Fruit fly (Drosophila melanogaster) whole organism, embryonic: Measurements from ENCODE around the gene CG12974.

Experiments used
- Bdp1 ChIP-seq: fragments of 200-800 bp; sonication (Bioruptor generic); optimal IDR thresholded peaks from 3 replicates; lab custom pipeline; 2016; ENCODE audit warnings: missing biosample characterization, missing genetic modification characterization
- CG10147 ChIP-seq: fragments of 200-800 bp; sonication (Bioruptor generic); optimal IDR thresholded peaks from 2 replicates; lab custom pipeline; 2019; ENCODE audit warnings: missing biosample characterization, mild to moderate bottlenecking, missing genetic modification characterization, moderate library complexity
- CG10274 ChIP-seq: fragments of 200-800 bp; sonication (Bioruptor generic); optimal IDR thresholded peaks from 3 replicates; lab custom pipeline; 2017; ENCODE audit warnings: missing biosample characterization, mild to moderate bottlenecking, missing genetic modification characterization
- CG12219 ChIP-seq: fragments of 200-800 bp; sonication (Bioruptor generic); optimal IDR thresholded peaks from 3 replicates; lab custom pipeline; 2018; ENCODE audit warnings: missing biosample characterization, mild to moderate bottlenecking, missing genetic modification characterization
- CG12391 ChIP-seq: fragments of 200-800 bp; sonication (Bioruptor generic); optimal IDR thresholded peaks from 3 replicates; lab custom pipeline; 2018; ENCODE audit warnings: missing biosample characterization, mild to moderate bottlenecking, missing genetic modification characterization, moderate library complexity
- CG13123 ChIP-seq: fragments of 200-800 bp; sonication (Bioruptor generic); optimal IDR thresholded peaks from 2 replicates; lab custom pipeline; 2016; ENCODE audit warnings: missing biosample characterization, missing genetic modification characterization
- CG13894 ChIP-seq: fragments of 200-800 bp; sonication (Bioruptor generic); optimal IDR thresholded peaks from 3 replicates; lab custom pipeline; 2018; ENCODE audit warnings: missing biosample characterization, mild to moderate bottlenecking, missing genetic modification characterization, moderate library complexity
- CG1529 ChIP-seq: fragments of 200-800 bp; sonication (Bioruptor generic); optimal IDR thresholded peaks from 3 replicates; lab custom pipeline; 2018; ENCODE audit warnings: missing biosample characterization, missing genetic modification characterization
- CG18262 ChIP-seq: fragments of 200-800 bp; optimal IDR thresholded peaks from 3 replicates; lab custom pipeline; 2019; ENCODE audit warnings: missing biosample characterization, mild to moderate bottlenecking, missing genetic modification characterization, moderate library complexity
- CG33213 ChIP-seq: fragments of 200-800 bp; sonication (Bioruptor generic); optimal IDR thresholded peaks from 3 replicates; lab custom pipeline; 2016; ENCODE audit warnings: missing biosample characterization, missing genetic modification characterization
- CG6791 ChIP-seq: fragments of 200-800 bp; sonication (Bioruptor generic); IDR thresholded peaks from 3 replicates; pipeline ENCODE4 v1.3.6; 2022; ENCODE audit warnings: missing biosample characterization, missing genetic modification characterization; ENCODE audit not compliant: partially characterized antibody
- CG8290 ChIP-seq, 3 experiments: fragments of 200-800 bp; sonication (Bioruptor generic); optimal IDR thresholded peaks; 2 replicates each; lab custom pipeline; 2016 to 2019; ENCODE audit warnings: missing biosample characterization in 3 of 3, missing genetic modification characterization in 3 of 3, mild to moderate bottlenecking in 2 of 3, moderate library complexity in 1 of 3
- CG9876 ChIP-seq: fragments of 200-800 bp; sonication (Bioruptor generic); optimal IDR thresholded peaks from 2 replicates; lab custom pipeline; 2016; ENCODE audit warnings: missing biosample characterization, missing genetic modification characterization
- CG9932 ChIP-seq: fragments of 200-800 bp; sonication (Bioruptor generic); IDR thresholded peaks from 2 replicates; pipeline ENCODE4 v1.3.6; 2022; ENCODE audit warnings: missing biosample characterization, missing genetic modification characterization
- Dad ChIP-seq: fragments of 200-800 bp; sonication (Bioruptor generic); optimal IDR thresholded peaks from 3 replicates; lab custom pipeline; 2016; ENCODE audit warnings: missing biosample characterization, missing genetic modification characterization
- ERR ChIP-seq: fragments of 200-800 bp; sonication (Bioruptor generic); optimal IDR thresholded peaks from 2 replicates; lab custom pipeline; 2016; ENCODE audit warnings: missing biosample characterization, missing genetic modification characterization
- Elba2 ChIP-seq: fragments of 200-800 bp; sonication (Bioruptor generic); optimal IDR thresholded peaks from 3 replicates; lab custom pipeline; 2016; ENCODE audit warnings: missing biosample characterization, missing genetic modification characterization
- Gsc ChIP-seq: fragments of 200-800 bp; sonication (Bioruptor generic); IDR thresholded peaks from 2 replicates; pipeline ENCODE4 v1.3.6; 2022; ENCODE audit warnings: missing biosample characterization, missing genetic modification characterization
- HmgZ ChIP-seq: fragments of 200-800 bp; sonication (Bioruptor generic); optimal IDR thresholded peaks from 2 replicates; lab custom pipeline; 2018; ENCODE audit warnings: missing biosample characterization, mild to moderate bottlenecking, missing genetic modification characterization
- Hr3 ChIP-seq: fragments of 200-800 bp; sonication (Bioruptor generic); optimal IDR thresholded peaks from 3 replicates; lab custom pipeline; 2016; ENCODE audit warnings: missing biosample characterization, missing genetic modification characterization
- Hsf ChIP-seq: fragments of 200-800 bp; sonication (Bioruptor generic); optimal IDR thresholded peaks from 3 replicates; lab custom pipeline; 2016; ENCODE audit warnings: missing biosample characterization, missing genetic modification characterization
- Kr ChIP-seq: fragments of 200-800 bp; sonication (Bioruptor generic); optimal IDR thresholded peaks from 2 replicates; lab custom pipeline; 2017; ENCODE audit warnings: missing biosample characterization, mild to moderate bottlenecking, missing genetic modification characterization
- Max ChIP-seq: fragments of 200-800 bp; sonication (Bioruptor generic); optimal IDR thresholded peaks from 2 replicates; lab custom pipeline; 2016; ENCODE audit warnings: missing biosample characterization, mild to moderate bottlenecking, missing genetic modification characterization
- Optix ChIP-seq: fragments of 200-800 bp; sonication (Bioruptor generic); IDR thresholded peaks from 3 replicates; pipeline ENCODE4 v1.3.6; 2022; ENCODE audit warnings: missing biosample characterization, missing genetic modification characterization
- Taf1 ChIP-seq: fragments of 200-800 bp; sonication (Bioruptor generic); IDR thresholded peaks from 2 replicates; pipeline ENCODE4 v1.3.6; 2022; ENCODE audit warnings: missing biosample characterization, missing genetic modification characterization
- Trl ChIP-seq, 3 experiments: fragments of >200 bp in 2 of 3; fragments of 200-800 bp in 1 of 3; sonication (Bioruptor generic) in 1 of 3; optimal IDR thresholded peaks; 2 replicates in 1 of 3; 3 replicates in 2 of 3; lab custom pipeline; 2016 to 2017; ENCODE audit warnings: missing biosample characterization in 1 of 3, missing genetic modification characterization in 1 of 3
- Xrp1 ChIP-seq: fragments of 200-800 bp; sonication (Bioruptor generic); IDR thresholded peaks from 2 replicates; pipeline ENCODE4 v1.3.6; 2022; ENCODE audit warnings: missing biosample characterization, missing genetic modification characterization
- bsh ChIP-seq, 2 experiments: fragments of 200-800 bp; sonication (Bioruptor generic); optimal IDR thresholded peaks; 2 replicates each; lab custom pipeline; 2017 to 2018; ENCODE audit warnings: mild to moderate bottlenecking in 2 of 2, missing biosample characterization in 2 of 2, missing genetic modification characterization in 2 of 2, moderate library complexity in 1 of 2
- chif ChIP-seq, 2 experiments: fragments of 200-800 bp; sonication (Bioruptor generic); optimal IDR thresholded peaks; 3 replicates each; lab custom pipeline; 2016; ENCODE audit warnings: missing biosample characterization in 2 of 2, missing genetic modification characterization in 2 of 2
- da ChIP-seq: fragments of 200-800 bp; sonication (Bioruptor generic); optimal IDR thresholded peaks from 2 replicates; lab custom pipeline; 2016; ENCODE audit warnings: missing biosample characterization, missing genetic modification characterization
- dimm ChIP-seq: fragments of 200-800 bp; sonication (Bioruptor generic); IDR thresholded peaks from 2 replicates; pipeline ENCODE4 v1.3.6; 2022; ENCODE audit warnings: missing biosample characterization, missing genetic modification characterization
- gsb ChIP-seq: fragments of 200-800 bp; sonication (Bioruptor generic); IDR thresholded peaks from 2 replicates; pipeline ENCODE4 v1.3.6; 2022; ENCODE audit warnings: missing biosample characterization, missing genetic modification characterization
- kah ChIP-seq: fragments of 200-800 bp; sonication (Bioruptor generic); optimal IDR thresholded peaks from 2 replicates; lab custom pipeline; 2018; ENCODE audit warnings: missing biosample characterization, mild to moderate bottlenecking, missing genetic modification characterization
- mld ChIP-seq: fragments of 200-800 bp; sonication (Bioruptor generic); IDR thresholded peaks from 3 replicates; pipeline ENCODE4 v1.3.6; 2022; ENCODE audit warnings: missing biosample characterization, missing genetic modification characterization; ENCODE audit not compliant: partially characterized antibody
- oc ChIP-seq: fragments of 200-800 bp; sonication (Bioruptor generic); optimal IDR thresholded peaks from 2 replicates; lab custom pipeline; 2018; ENCODE audit warnings: missing biosample characterization, mild to moderate bottlenecking, missing genetic modification characterization, moderate library complexity
- otp ChIP-seq: fragments of 200-800 bp; sonication (Bioruptor generic); IDR thresholded peaks from 3 replicates; pipeline ENCODE4, ENCODE4 v1.3.6; 2022; ENCODE audit warnings: missing biosample characterization, missing genetic modification characterization
- pfk ChIP-seq: fragments of 200-800 bp; sonication (Bioruptor generic); optimal IDR thresholded peaks from 2 replicates; lab custom pipeline; 2018; ENCODE audit warnings: missing biosample characterization, mild to moderate bottlenecking, missing genetic modification characterization, moderate library complexity
- ro ChIP-seq: fragments of 200-800 bp; sonication (Bioruptor generic); IDR thresholded peaks from 2 replicates; pipeline ENCODE4 v1.3.6; 2022; ENCODE audit warnings: missing biosample characterization, missing genetic modification characterization
- sc ChIP-seq, 3 experiments: fragments of >200 bp in 2 of 3; fragments of 200-800 bp in 1 of 3; sonication (Bioruptor generic) in 1 of 3; optimal IDR thresholded peaks; 2 replicates in 2 of 3; 3 replicates in 1 of 3; lab custom pipeline; 2017; ENCODE audit warnings: mild to moderate bottlenecking in 1 of 3, missing biosample characterization in 1 of 3, missing genetic modification characterization in 1 of 3, missing genetic modification reagents in 1 of 3
- schlank ChIP-seq: fragments of 200-800 bp; sonication (Bioruptor generic); optimal IDR thresholded peaks from 2 replicates; lab custom pipeline; 2018; ENCODE audit warnings: missing biosample characterization, mild to moderate bottlenecking, missing genetic modification characterization
- scrt ChIP-seq: fragments of 200-800 bp; sonication (Bioruptor generic); optimal IDR thresholded peaks from 2 replicates; lab custom pipeline; 2018; ENCODE audit warnings: missing biosample characterization, mild to moderate bottlenecking, missing genetic modification characterization, moderate library complexity
- sens ChIP-seq: fragments of 200-800 bp; sonication (Bioruptor generic); peaks from one replicate; lab custom pipeline; 2016; ENCODE audit warnings: missing biosample characterization, missing genetic modification characterization
- sens-2 ChIP-seq: fragments of 200-800 bp; sonication (Bioruptor generic); IDR thresholded peaks from 2 replicates; pipeline ENCODE4 v1.3.6; 2022; ENCODE audit warnings: missing biosample characterization, missing genetic modification characterization
- shn ChIP-seq: fragments of 200-800 bp; sonication (Bioruptor generic); optimal IDR thresholded peaks from 3 replicates; lab custom pipeline; 2016; ENCODE audit warnings: missing biosample characterization, missing genetic modification characterization
- sna ChIP-seq: fragments of 200-800 bp; sonication (Bioruptor generic); IDR thresholded peaks from 2 replicates; pipeline ENCODE4 v1.3.6; 2022; ENCODE audit warnings: missing biosample characterization, missing genetic modification characterization; ENCODE audit not compliant: partially characterized antibody
- so ChIP-seq: fragments of 200-800 bp; sonication (Bioruptor generic); IDR thresholded peaks from 3 replicates; pipeline ENCODE4 v1.3.6; 2022; ENCODE audit warnings: missing biosample characterization, missing genetic modification characterization
- sr ChIP-seq: fragments of 200-800 bp; sonication (Bioruptor generic); IDR thresholded peaks from 3 replicates; pipeline ENCODE4 v1.3.6; 2022; ENCODE audit warnings: missing biosample characterization, missing genetic modification characterization
- trh ChIP-seq: fragments of 200-800 bp; sonication (Bioruptor generic); optimal IDR thresholded peaks from 2 replicates; lab custom pipeline; 2016; ENCODE audit warnings: missing biosample characterization, missing genetic modification characterization
- ttk ChIP-seq: fragments of 200-800 bp; sonication (Bioruptor generic); IDR thresholded peaks from 2 replicates; pipeline ENCODE4 v2.1.2; 2022; ENCODE audit warnings: missing biosample characterization, missing genetic modification characterization
- usp ChIP-seq: fragments of >200 bp; optimal IDR thresholded peaks from 2 replicates; lab custom pipeline; 2017; ENCODE audit warnings: missing biosample characterization, missing genetic modification characterization
- wor ChIP-seq: fragments of 200-800 bp; sonication (Bioruptor generic); IDR thresholded peaks from 2 replicates; pipeline ENCODE4 v1.3.6; 2022; ENCODE audit warnings: missing biosample characterization, missing genetic modification characterization

The CG12974 gene

DNA sequence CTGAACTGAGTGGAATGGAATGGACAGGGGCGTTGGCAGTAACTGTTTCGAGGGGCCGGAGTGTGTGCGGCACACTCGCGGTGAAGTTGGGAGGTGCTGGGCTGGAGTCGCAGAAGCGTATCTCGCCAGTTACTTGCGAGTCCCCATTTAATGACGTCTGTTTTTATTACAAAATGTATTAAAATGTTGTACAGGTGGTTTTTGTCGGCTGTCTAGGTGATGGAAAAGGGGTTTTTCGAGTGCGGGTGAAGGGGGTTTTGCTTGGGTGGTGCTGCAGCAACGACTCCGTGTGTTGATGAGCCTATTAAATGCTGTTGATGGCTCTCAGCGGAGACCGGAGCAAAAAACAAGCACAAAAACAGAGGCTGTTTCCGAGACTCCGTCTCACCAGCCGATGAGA, 34.4 kb downstream of the CG12974 start (continued):
- TF ChIP-seq Dad (GFP tag; lab: Kevin White, UChicago) (no peak), otp (GFP tag; lab: Robert Waterston, UW) (no peak), CG12219 (no peak), CG12391 (tag; lab: Kevin White, UChicago) (peak; percentile 2), CG13123 (GFP tag; lab: Kevin White, UChicago) (no peak), sr (GFP tag; lab: Robert Waterston, UW) (no peak), pfk (GFP tag; lab: Kevin White, UChicago) (no peak), sna (GFP tag; lab: Robert Waterston, UW) (no peak), sc (optimal IDR thresholded peaks at IDR 0.05; lab: Kevin White, UChicago) (no peak), sc (GFP tag; optimal IDR thresholded peaks at IDR 0.05; lab: Kevin White, UChicago) (no peak), gsb (GFP tag; lab: Robert Waterston, UW) (no peak), Trl (optimal IDR thresholded peaks at IDR 0.05; lab: Kevin White, UChicago) (no peak), Trl (GFP tag; optimal IDR thresholded peaks at IDR 0.05; lab: Kevin White, UChicago) (no peak), dimm (GFP tag; lab: Robert Waterston, UW) (no peak), CG13894 (tag; lab: Kevin White, UChicago) (no peak), CG10274 (no peak), CG10147 (GFP tag; lab: Kevin White, UChicago) (no peak), Elba2 (no peak), CG33213 (GFP tag; lab: Kevin White, UChicago) (no peak), CG18262 (tag; lab: Kevin White, UChicago) (peak; percentile 12), trh (no peak), Taf1 (no peak), da (GFP tag; lab: Kevin White, UChicago) (no peak), ttk (GFP tag; lab: Robert Waterston, UW) (no peak), kah (GFP tag; lab: Kevin White, UChicago) (no peak), CG9932 (GFP tag; lab: Robert Waterston, UW) (peak; percentile 46), sens-2 (GFP tag; lab: Robert Waterston, UW) (no peak), chif (GFP tag; optimal IDR thresholded peaks at IDR 0.05; lab: Kevin White, UChicago) (no peak), Kr (no peak), mld (GFP tag; lab: Robert Waterston, UW) (no peak), HmgZ (tag; lab: Kevin White, UChicago) (no peak), CG8290 (GFP tag; optimal IDR thresholded peaks at IDR 0.05; lab: Kevin White, UChicago) (no peak), CG8290 (tag; optimal IDR thresholded peaks at IDR 0.05; lab: Kevin White, UChicago) (peak in 1 of 2 experiments; percentile 16), schlank (tag; lab: Kevin White, UChicago) (no peak), oc (tag; lab: Kevin White, UChicago) (no peak), Bdp1 (no peak), bsh (GFP tag; optimal IDR thresholded peaks at IDR 0.05; lab: Kevin White, UChicago) (peak; percentile 18 to 42), Gsc (GFP tag; lab: Robert Waterston, UW) (no peak), Hr3 (GFP tag; lab: Kevin White, UChicago) (peak; percentile 17), CG1529 (GFP tag; lab: Kevin White, UChicago) (no peak), Xrp1 (GFP tag; lab: Robert Waterston, UW) (peak; percentile 46; the same call in 1 of the 2 replicates), scrt (GFP tag; lab: Kevin White, UChicago) (peak; percentile 8), wor (GFP tag; lab: Robert Waterston, UW) (no peak), shn (peak; percentile 28), usp (GFP tag; lab: Kevin White, UChicago) (no peak), Optix (GFP tag; lab: Robert Waterston, UW) (peak; percentile 54; the same call in 1 of the 3 replicates), so (GFP tag; lab: Robert Waterston, UW) (peak; percentile 44; the same call in 1 of the 3 replicates), ERR (GFP tag; lab: Kevin White, UChicago) (no peak), sens (GFP tag; lab: Kevin White, UChicago) (peak; percentile 73), Hsf (no peak), ro (GFP tag; lab: Robert Waterston, UW) (no peak), Max (GFP tag; lab: Kevin White, UChicago) (no peak), CG9876 (GFP tag; lab: Kevin White, UChicago) (no peak), CG6791 (no peak)
